Worm (Caenorhabditis elegans): ENCODE measurements around the gene mpst-1.

Gene mpst-1

DNA sequence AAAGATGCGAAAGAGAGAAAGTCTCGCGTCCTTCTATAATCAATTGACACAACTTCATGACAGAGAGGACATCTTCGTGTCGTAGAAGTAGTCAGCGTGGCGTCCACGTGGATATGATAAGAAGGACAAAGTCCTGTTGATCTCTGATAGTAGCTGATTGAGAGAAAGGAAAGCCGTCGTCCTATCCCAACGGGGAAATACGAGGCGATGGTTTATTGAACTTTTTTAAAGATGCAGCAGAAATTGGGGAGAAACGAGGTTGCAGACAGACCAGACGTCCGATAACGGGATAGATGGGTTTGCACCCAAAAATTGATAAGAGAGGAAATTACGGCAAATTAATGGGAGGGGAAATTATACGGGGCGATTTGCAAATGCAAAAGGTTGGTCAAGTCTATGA is 24.4 kb downstream of the mpst-1 start (continued):
- TF ChIP-seq C04F5.9 (tag; optimal IDR thresholded peaks at IDR 0.05) (no peak), mep-1 (tag; optimal IDR thresholded peaks at IDR 0.05) (peak; percentile 36), fos-1 (tag; optimal IDR thresholded peaks at IDR 0.05) (no peak), ztf-11 (tag; optimal IDR thresholded peaks at IDR 0.05) (no peak), ceh-88 (GFP tag; IDR thresholded peaks at IDR 0.05) (no peak), dpl-1 (GFP tag; optimal IDR thresholded peaks at IDR 0.05) (peak in 1 of 3 experiments; percentile 22), unc-86 (tag; optimal IDR thresholded peaks at IDR 0.05) (no peak), lin-14 (GFP tag; optimal IDR thresholded peaks at IDR 0.05) (peak; percentile 89), ztf-4 (tag; optimal IDR thresholded peaks at IDR 0.05) (peak; percentile 55), zag-1 (tag; optimal IDR thresholded peaks at IDR 0.05) (no peak), sup-37 (GFP tag; optimal IDR thresholded peaks at IDR 0.05) (no peak), snu-23 (GFP tag; optimal IDR thresholded peaks at IDR 0.05) (peak; percentile 77), rnt-1 (tag; optimal IDR thresholded peaks at IDR 0.05) (no peak), swsn-7 (tag; optimal IDR thresholded peaks at IDR 0.05) (peak; percentile 19), aha-1 (tag; optimal IDR thresholded peaks at IDR 0.05) (no peak), blmp-1 (tag; optimal IDR thresholded peaks at IDR 0.05) (peak; percentile 98), nhr-28 (tag; optimal IDR thresholded peaks at IDR 0.05) (no peak), efl-1 (optimal IDR thresholded peaks at IDR 0.05) (no peak), efl-1 (GFP tag; optimal IDR thresholded peaks at IDR 0.05 in 1 of 2) (peak in 1 of 2 experiments; percentile 1), lir-3 (tag; optimal IDR thresholded peaks at IDR 0.05; ENCODE audit: poor library complexity) (no peak), sptf-1 (tag; optimal IDR thresholded peaks at IDR 0.05) (no peak), lin-15B (tag; optimal IDR thresholded peaks at IDR 0.05) (no peak), nhr-20 (tag; optimal IDR thresholded peaks at IDR 0.05) (peak; percentile 95), ces-1 (GFP tag; optimal IDR thresholded peaks at IDR 0.05) (no peak), unc-62 (GFP tag; optimal IDR thresholded peaks at IDR 0.05) (no peak), ets-5 (GFP tag; IDR thresholded peaks at IDR 0.05) (no peak), mdl-1 (tag; optimal IDR thresholded peaks at IDR 0.05) (peak; percentile 23 to 98), tlp-1 (tag; optimal IDR thresholded peaks at IDR 0.05) (no peak), pag-3 (tag; optimal IDR thresholded peaks at IDR 0.05; ENCODE audit: borderline replicate concordance, insufficient read depth) (no peak), egl-13 (tag; optimal IDR thresholded peaks at IDR 0.05) (no peak), egl-27 (tag; optimal IDR thresholded peaks at IDR 0.05) (peak in 1 of 2 experiments; percentile 60)

- no peak for TF ChIP-seq hlh-17 (GFP tag; optimal IDR thresholded peaks at IDR 0.05; ENCODE audit: borderline replicate concordance)
- no peak for TF ChIP-seq ceh-8 (GFP tag; optimal IDR thresholded peaks at IDR 0.05)
- no peak for TF ChIP-seq aly-2 (tag; optimal IDR thresholded peaks at IDR 0.05)
- no peak for TF ChIP-seq hpl-2 (GFP tag; optimal IDR thresholded peaks at IDR 0.05)
- TF ChIP-seq snu-23 (GFP tag; optimal IDR thresholded peaks at IDR 0.05) = peak; percentile 53
- TF ChIP-seq mdl-1 (tag; optimal IDR thresholded peaks at IDR 0.05) = no peak
- TF ChIP-seq Y116A8C.19 (tag; optimal IDR thresholded peaks at IDR 0.05; ENCODE audit: borderline replicate concordance) = no peak
- TF ChIP-seq egl-13 (tag; optimal IDR thresholded peaks at IDR 0.05) = no peak
- peak; percentile 55 for TF ChIP-seq nhr-90 (tag; optimal IDR thresholded peaks at IDR 0.05; ENCODE audit: poor library complexity)
- 0 out of 2 replicates have a peak, but pooled peaks have one; percentile 12 for TF ChIP-seq grh-1 (GFP tag; IDR thresholded peaks at IDR 0.05)
- TF ChIP-seq nhr-19 (GFP tag; conservative IDR thresholded peaks at IDR 0.05) = peak; percentile 66
- no peak for TF ChIP-seq elt-2 (tag; optimal IDR thresholded peaks at IDR 0.05)
- no peak for TF ChIP-seq alr-1 (tag; optimal IDR thresholded peaks at IDR 0.05; ENCODE audit: borderline replicate concordance)
- no peak for TF ChIP-seq unc-98 (GFP tag; IDR thresholded peaks at IDR 0.05)
- TF ChIP-seq elt-3 (tag; optimal IDR thresholded peaks at IDR 0.05) = peak in 5 of 6 experiments; percentile 23 to 88 (median 69)
- peak; percentile 74 for TF ChIP-seq nhr-71 (tag; optimal IDR thresholded peaks at IDR 0.05)
- peak; percentile 50 for TF ChIP-seq blmp-1 (tag; optimal IDR thresholded peaks at IDR 0.05)
- TF ChIP-seq pag-3 (tag; optimal IDR thresholded peaks at IDR 0.05; ENCODE audit: borderline replicate concordance, insufficient read depth) = no peak
- TF ChIP-seq ces-1 (GFP tag; optimal IDR thresholded peaks at IDR 0.05) = no peak
- no peak for TF ChIP-seq mep-1 (tag; optimal IDR thresholded peaks at IDR 0.05)
- no peak for TF ChIP-seq ztf-11 (tag; optimal IDR thresholded peaks at IDR 0.05)
- no peak for TF ChIP-seq irx-1 (tag; optimal IDR thresholded peaks at IDR 0.05)
- no peak for TF ChIP-seq efl-1 (optimal IDR thresholded peaks at IDR 0.05)
- TF ChIP-seq efl-1 (GFP tag; optimal IDR thresholded peaks at IDR 0.05 in 1 of 2) = peak in 1 of 2 experiments; percentile 81
- TF ChIP-seq lin-14 (GFP tag; optimal IDR thresholded peaks at IDR 0.05) = peak; percentile 68
- no peak for TF ChIP-seq sup-37 (GFP tag; optimal IDR thresholded peaks at IDR 0.05)
- TF ChIP-seq nhr-20 (tag; optimal IDR thresholded peaks at IDR 0.05) = peak; percentile 82
- TF ChIP-seq rnt-1 (tag; optimal IDR thresholded peaks at IDR 0.05) = no peak
- TF ChIP-seq unc-62 (GFP tag; optimal IDR thresholded peaks at IDR 0.05) = no peak
- TF ChIP-seq nhr-47 (tag; optimal IDR thresholded peaks at IDR 0.05) = peak; percentile 28
- no peak for TF ChIP-seq lin-39 (tag; optimal IDR thresholded peaks at IDR 0.05)
Observed at ce11 chrV:11801076-11801849, 25.6 kb downstream of the mpst-1 start.
